Fruit fly (Drosophila melanogaster): ENCODE data around the gene Mp.

The Mp gene

dm6 chr3L:6955254-6956229 lies 43.1 kb upstream of the Mp start, which contains the start of the genes CG10077 and CG9948 (continued):
- TF ChIP-seq CG8359 (GFP tag; optimal IDR thresholded peaks at IDR 0.05; ENCODE audit: borderline replicate concordance) (peak; percentile 65), Asciz (GFP tag; optimal IDR thresholded peaks at IDR 0.05) (no peak), tap (tag; optimal IDR thresholded peaks at IDR 0.05) (peak; percentile 91), row (GFP tag; IDR thresholded peaks at IDR 0.05) (peak; percentile 99), Ets65A (GFP tag) (peak; percentile 87), sna (GFP tag; IDR thresholded peaks at IDR 0.05; ENCODE audit: partially characterized antibody) (peak; percentile 60), CG34224 (GFP tag; IDR thresholded peaks at IDR 0.05; ENCODE audit: partially characterized antibody) (peak; percentile 83; the same call in 2 of the 3 replicates), CG11560 (tag; IDR thresholded peaks at IDR 0.05) (peak; percentile 63; the same call in 2 of the 3 replicates), crc (GFP tag; optimal IDR thresholded peaks at IDR 0.05) (peak; percentile 44), Lpt (GFP tag; optimal IDR thresholded peaks at IDR 0.05) (no peak), CG9215 (GFP tag; IDR thresholded peaks at IDR 0.05) (peak; percentile 79), CG3163 (GFP tag; optimal IDR thresholded peaks at IDR 0.05) (no peak), sisA (GFP tag; IDR thresholded peaks at IDR 0.05) (peak; percentile 93), eve (GFP tag; optimal IDR thresholded peaks at IDR 0.05) (no peak), dan (GFP tag; IDR thresholded peaks at IDR 0.05) (no peak; the same call in 1 of the 2 replicates), CG34376 (GFP tag; optimal IDR thresholded peaks at IDR 0.05) (peak; percentile 77), CG10543 (GFP tag; optimal IDR thresholded peaks at IDR 0.05) (peak; percentile 88), Dref (GFP tag; IDR thresholded peaks at IDR 0.05) (peak; percentile 87), salm (tag; optimal IDR thresholded peaks at IDR 0.05) (peak; percentile 85), gsb-n (tag; optimal IDR thresholded peaks at IDR 0.05) (peak; percentile 85), fru (optimal IDR thresholded peaks at IDR 0.05) (no peak), CG3838 (GFP tag; optimal IDR thresholded peaks at IDR 0.05) (peak; percentile 27), lov (optimal IDR thresholded peaks at IDR 0.05) (no peak), lov (GFP tag; IDR thresholded peaks at IDR 0.05) (peak; percentile 46; the same call in 1 of the 3 replicates), Dip3 (GFP tag; optimal IDR thresholded peaks at IDR 0.05) (peak; percentile 64), onecut (GFP tag; IDR thresholded peaks at IDR 0.05) (peak; percentile 96), CG18011 (GFP tag; optimal IDR thresholded peaks at IDR 0.05) (peak; percentile 59), gce (GFP tag; IDR thresholded peaks at IDR 0.05) (peak; percentile 82; the same call in 2 of the 3 replicates), CG7786 (GFP tag; optimal IDR thresholded peaks at IDR 0.05) (peak; percentile 6), mld (GFP tag; IDR thresholded peaks at IDR 0.05; ENCODE audit: partially characterized antibody) (peak; percentile 68; the same call in 1 of the 3 replicates), Jarid2 (GFP tag; optimal IDR thresholded peaks at IDR 0.05) (peak; percentile 47), seq (GFP tag; IDR thresholded peaks at IDR 0.05) (peak; percentile 79), fd102C (GFP tag; optimal IDR thresholded peaks at IDR 0.05) (peak; percentile 27), CG15601 (tag; optimal IDR thresholded peaks at IDR 0.05) (peak; percentile 86), CG31441 (GFP tag; IDR thresholded peaks at IDR 0.05) (peak; percentile 90), org-1 (GFP tag; optimal IDR thresholded peaks at IDR 0.05) (peak; percentile 79), CG1024 (GFP tag; IDR thresholded peaks at IDR 0.05) (peak; percentile 82), CG10565 (GFP tag; optimal IDR thresholded peaks at IDR 0.05) (peak; percentile 0), al (GFP tag; IDR thresholded peaks at IDR 0.05) (peak; percentile 79), bsh (GFP tag; optimal IDR thresholded peaks at IDR 0.05) (peak; percentile 73 to 94), CG8924 (tag; optimal IDR thresholded peaks at IDR 0.05) (peak; percentile 90), MBD-R2 (GFP tag; IDR thresholded peaks at IDR 0.05) (peak; percentile 79), CG18262 (tag; optimal IDR thresholded peaks at IDR 0.05) (peak; percentile 89), CG15269 (tag; optimal IDR thresholded peaks at IDR 0.05) (peak; percentile 93), ftz-f1 (GFP tag; optimal IDR thresholded peaks at IDR 0.05) (no peak), CG10462 (GFP tag; optimal IDR thresholded peaks at IDR 0.05) (peak; percentile 77), CG43689 (GFP tag; IDR thresholded peaks at IDR 0.05) (peak; percentile 64), Mad (GFP tag; optimal IDR thresholded peaks at IDR 0.05) (peak; percentile 56), Optix (GFP tag; IDR thresholded peaks at IDR 0.05) (peak; percentile 74; the same call in 2 of the 3 replicates)
